Worm (Caenorhabditis elegans): ENCODE results near the gene trpp-6.
A peak's percentile ranks its signal among the peaks of the same experiment; 100 is the strongest.

Gene trpp-6

ce11 chrV:9952396-9952795 lies 39.3 kb upstream of the trpp-6 start, which contains the start of gene mam-5:
Gene mam-5, plus strand, starts transcription at chrV:9952699.
- TF ChIP-seq nhr-12 (tag; optimal IDR thresholded peaks at IDR 0.05) (no peak), egl-27 (tag; optimal IDR thresholded peaks at IDR 0.05) (no peak), ceh-82 (tag; optimal IDR thresholded peaks at IDR 0.05) (no peak), egl-5 (tag; optimal IDR thresholded peaks at IDR 0.05) (no peak), aly-2 (tag; optimal IDR thresholded peaks at IDR 0.05) (no peak), nhr-11 (tag; optimal IDR thresholded peaks at IDR 0.05) (no peak), hmg-11 (tag; optimal IDR thresholded peaks at IDR 0.05) (no peak)

ce11 chrV:9958231-9958630 lies 33.5 kb upstream of the trpp-6 start, which contains the start of gene anmt-3:
Gene anmt-3, minus strand, starts transcription at chrV:9958331.
- TF ChIP-seq elt-3 (tag; optimal IDR thresholded peaks at IDR 0.05) (no peak), nhr-11 (tag; optimal IDR thresholded peaks at IDR 0.05) (no peak), snpc-4 (tag; optimal IDR thresholded peaks at IDR 0.05) (no peak), daf-12 (tag; optimal IDR thresholded peaks at IDR 0.05) (no peak), aly-2 (tag; optimal IDR thresholded peaks at IDR 0.05) (no peak), pha-4 (tag; optimal IDR thresholded peaks at IDR 0.05) (no peak), mdl-1 (tag; optimal IDR thresholded peaks at IDR 0.05) (no peak), ceh-9 (tag; optimal IDR thresholded peaks at IDR 0.05) (no peak), egl-27 (tag; optimal IDR thresholded peaks at IDR 0.05) (no peak), unc-39 (tag; optimal IDR thresholded peaks at IDR 0.05) (no peak), ZK546.5 (tag; optimal IDR thresholded peaks at IDR 0.05) (no peak)

ce11 chrV:9958654-9959053 lies 33.0 kb upstream of the trpp-6 start:
- TF ChIP-seq hmg-11 (tag; optimal IDR thresholded peaks at IDR 0.05) = no peak
- no peak for TF ChIP-seq eor-1 (tag; optimal IDR thresholded peaks at IDR 0.05)
- peak; percentile 22 for TF ChIP-seq egl-5 (tag; optimal IDR thresholded peaks at IDR 0.05)
- peak; percentile 37 for TF ChIP-seq nhr-11 (tag; optimal IDR thresholded peaks at IDR 0.05)

ce11 chrV:9960376-9960775 lies 31.3 kb upstream of the trpp-6 start, which contains the start of gene T07C12.10:
Gene T07C12.10, minus strand, starts transcription at chrV:9960476.
- TF ChIP-seq nhr-43 (tag; optimal IDR thresholded peaks at IDR 0.05; ENCODE audit: poor library complexity, severe bottlenecking) = no peak
- no peak for TF ChIP-seq mdl-1 (tag; optimal IDR thresholded peaks at IDR 0.05)
- TF ChIP-seq tbx-2 (tag; optimal IDR thresholded peaks at IDR 0.05) = no peak
- TF ChIP-seq lin-39 (tag; optimal IDR thresholded peaks at IDR 0.05) = no peak
- TF ChIP-seq egl-5 (tag; optimal IDR thresholded peaks at IDR 0.05) = no peak
- no peak for TF ChIP-seq nhr-23 (tag; optimal IDR thresholded peaks at IDR 0.05)
- TF ChIP-seq aly-2 (tag; optimal IDR thresholded peaks at IDR 0.05) = no peak
- TF ChIP-seq pha-4 (tag; optimal IDR thresholded peaks at IDR 0.05) = no peak
- TF ChIP-seq ceh-9 (tag; optimal IDR thresholded peaks at IDR 0.05) = no peak
- TF ChIP-seq fkh-2 (tag; optimal IDR thresholded peaks at IDR 0.05) = no peak
- TF ChIP-seq sea-2 (GFP tag; optimal IDR thresholded peaks at IDR 0.05) = no peak
- no peak for TF ChIP-seq zag-1 (tag; optimal IDR thresholded peaks at IDR 0.05)
- TF ChIP-seq nfya-1 (tag; optimal IDR thresholded peaks at IDR 0.05; ENCODE audit: insufficient read depth) = no peak
- no peak for TF ChIP-seq lsy-12 (tag; optimal IDR thresholded peaks at IDR 0.05)
- no peak for TF ChIP-seq nhr-25 (tag; optimal IDR thresholded peaks at IDR 0.05)
- no peak for TF ChIP-seq ceh-82 (tag; optimal IDR thresholded peaks at IDR 0.05)
- no peak for TF ChIP-seq daf-12 (tag; optimal IDR thresholded peaks at IDR 0.05)
- no peak for TF ChIP-seq jun-1 (tag; optimal IDR thresholded peaks at IDR 0.05)
- no peak for TF ChIP-seq eor-1 (tag; optimal IDR thresholded peaks at IDR 0.05)
- no peak for TF ChIP-seq elt-3 (tag; optimal IDR thresholded peaks at IDR 0.05)

- TF ChIP-seq nhr-25 (tag; optimal IDR thresholded peaks at IDR 0.05) = no peak
- no peak for TF ChIP-seq ceh-16 (tag; optimal IDR thresholded peaks at IDR 0.05)
- TF ChIP-seq ama-1 (optimal IDR thresholded peaks at IDR 0.05) = no peak
- TF ChIP-seq lsy-12 (tag; optimal IDR thresholded peaks at IDR 0.05) = no peak
- TF ChIP-seq nfya-1 (tag; optimal IDR thresholded peaks at IDR 0.05; ENCODE audit: insufficient read depth) = no peak
- TF ChIP-seq pqm-1 (tag; optimal IDR thresholded peaks at IDR 0.05) = no peak
- no peak for TF ChIP-seq daf-12 (tag; optimal IDR thresholded peaks at IDR 0.05)
- TF ChIP-seq nhr-12 (tag; optimal IDR thresholded peaks at IDR 0.05) = no peak
- no peak for TF ChIP-seq lin-39 (tag; optimal IDR thresholded peaks at IDR 0.05)
- no peak for TF ChIP-seq fkh-2 (tag; optimal IDR thresholded peaks at IDR 0.05)
- TF ChIP-seq unc-62 (GFP tag; optimal IDR thresholded peaks at IDR 0.05) = no peak
- TF ChIP-seq ceh-9 (tag; optimal IDR thresholded peaks at IDR 0.05) = no peak
- no peak for TF ChIP-seq nhr-237 (tag; optimal IDR thresholded peaks at IDR 0.05)
Measured at ce11 chrV:9962394-9962793, 29.3 kb upstream of the trpp-6 start, which contains the start of gene madf-4. Gene madf-4, minus strand, starts transcription at chrV:9962494.
